Fruit fly (Drosophila melanogaster) whole organism, wandering third instar larva: ENCODE data around the gene CG3842.

ENCODE experiments used
- Abd-B ChIP-seq: fragments of >200 bp; optimal IDR thresholded peaks from 2 replicates; lab custom pipeline; 2017; ENCODE audit warnings: missing biosample characterization, missing genetic modification characterization
- CG32264 ChIP-seq: fragments of 200-800 bp; sonication (Bioruptor generic); optimal IDR thresholded peaks from 2 replicates; lab custom pipeline; 2016; ENCODE audit warnings: missing biosample characterization, missing genetic modification characterization
- CG9705 ChIP-seq: fragments of 200-800 bp; sonication (Bioruptor generic); optimal IDR thresholded peaks from 2 replicates; lab custom pipeline; 2018; ENCODE audit warnings: missing biosample characterization, mild to moderate bottlenecking, missing genetic modification characterization
- CrebA ChIP-seq: fragments of 200-800 bp; sonication (Bioruptor generic); optimal IDR thresholded peaks from 2 replicates; lab custom pipeline; 2016; ENCODE audit warnings: missing biosample characterization, mild to moderate bottlenecking, missing genetic modification characterization, borderline replicate concordance
- Dfd ChIP-seq: fragments of >200 bp; optimal IDR thresholded peaks from 2 replicates; lab custom pipeline; 2017; ENCODE audit warnings: missing biosample characterization, missing genetic modification characterization
- Dif ChIP-seq: fragments of 200-275, 200-300 bp; sonication (Bioruptor generic); optimal IDR thresholded peaks from 2 replicates; lab custom pipeline; 2018; ENCODE audit warnings: missing biosample characterization, missing genetic modification characterization; ENCODE audit not compliant: partially characterized antibody
- HLH106 ChIP-seq: fragments of 200-800 bp; optimal IDR thresholded peaks from 3 replicates; lab custom pipeline; 2019; ENCODE audit warnings: missing biosample characterization, mild to moderate bottlenecking, missing genetic modification characterization, moderate library complexity
- Hr78 ChIP-seq: fragments of >200 bp; optimal IDR thresholded peaks from 2 replicates; lab custom pipeline; 2017; ENCODE audit warnings: missing biosample characterization, missing genetic modification characterization
- Mio ChIP-seq: sonication (Bioruptor generic); optimal IDR thresholded peaks from 2 replicates; lab custom pipeline; 2016; ENCODE audit warnings: missing biosample characterization, missing genetic modification characterization
- Myc ChIP-seq: fragments of >200 bp; optimal IDR thresholded peaks from 2 replicates; lab custom pipeline; 2017
- OdsH ChIP-seq: fragments of 200-800 bp; sonication (Bioruptor generic); optimal IDR thresholded peaks from 2 replicates; lab custom pipeline; 2016; ENCODE audit warnings: missing biosample characterization, mild to moderate bottlenecking, missing genetic modification characterization
- Rel ChIP-seq, 2 experiments: fragments of 200-800 bp; sonication (Bioruptor generic) in 1 of 2; optimal IDR thresholded peaks; 2 replicates in 1 of 2; 3 replicates in 1 of 2; lab custom pipeline; 2016 to 2019; ENCODE audit warnings: mild to moderate bottlenecking in 2 of 2, missing biosample characterization in 2 of 2, missing genetic modification characterization in 2 of 2, moderate library complexity in 1 of 2
- Sp1 ChIP-seq: fragments of 200-800 bp; sonication (Bioruptor generic); optimal IDR thresholded peaks from 3 replicates; lab custom pipeline; 2019; ENCODE audit warnings: missing biosample characterization, mild to moderate bottlenecking, missing genetic modification characterization, moderate library complexity
- Vsx2 ChIP-seq: fragments of 200-300, 225-300 bp; sonication (Bioruptor generic); optimal IDR thresholded peaks from 2 replicates; lab custom pipeline; 2018; ENCODE audit warnings: missing biosample characterization, missing genetic modification characterization; ENCODE audit not compliant: partially characterized antibody
- br ChIP-seq: fragments of 200-800 bp; sonication (Bioruptor generic); optimal IDR thresholded peaks from 2 replicates; lab custom pipeline; 2016; ENCODE audit warnings: missing biosample characterization, missing genetic modification characterization
- brk ChIP-seq: fragments of 200-800 bp; sonication (Bioruptor generic); optimal IDR thresholded peaks from 2 replicates; lab custom pipeline; 2016; ENCODE audit warnings: missing biosample characterization, mild to moderate bottlenecking, missing genetic modification characterization
- dl ChIP-seq, 2 experiments: fragments of 175-275, 200-275 bp in 1 of 2; fragments of 200-275 bp in 1 of 2; sonication (Bioruptor generic); optimal IDR thresholded peaks; lab custom pipeline; 2018; ENCODE audit warnings: mild to moderate bottlenecking in 2 of 2, missing biosample characterization in 2 of 2, missing genetic modification characterization in 2 of 2, moderate library complexity in 2 of 2; ENCODE audit not compliant: partially characterized antibody in 2 of 2, insufficient read depth in 1 of 2
- dmrt93B ChIP-seq: fragments of 200-800 bp; sonication (Bioruptor generic); optimal IDR thresholded peaks from 2 replicates; lab custom pipeline; 2018; ENCODE audit warnings: missing biosample characterization, mild to moderate bottlenecking, missing genetic modification characterization
- dsf ChIP-seq: sonication (Bioruptor generic); optimal IDR thresholded peaks from 2 replicates; lab custom pipeline; 2016; ENCODE audit warnings: missing biosample characterization, missing genetic modification characterization, borderline replicate concordance
- foxo ChIP-seq, 2 experiments: fragments of 200-800 bp; sonication (Bioruptor generic); optimal IDR thresholded peaks; 2 replicates in 1 of 2; 3 replicates in 1 of 2; lab custom pipeline; 2016 to 2017; ENCODE audit warnings: missing biosample characterization in 2 of 2, missing genetic modification characterization in 2 of 2
- fru ChIP-seq: fragments of 200-800 bp; sonication (Bioruptor generic); optimal IDR thresholded peaks from 3 replicates; lab custom pipeline; 2016; ENCODE audit warnings: missing biosample characterization, mild to moderate bottlenecking, missing genetic modification characterization
- h ChIP-seq: fragments of 200-800 bp; sonication (Bioruptor generic); optimal IDR thresholded peaks from 3 replicates; lab custom pipeline; 2016; ENCODE audit warnings: missing biosample characterization, mild to moderate bottlenecking, missing genetic modification characterization
- jim ChIP-seq: fragments of 175-275, 200-325 bp; sonication (Bioruptor generic); optimal IDR thresholded peaks from 2 replicates; lab custom pipeline; 2016; ENCODE audit warnings: missing biosample characterization, mild to moderate bottlenecking, missing genetic modification characterization
- lola ChIP-seq: fragments of >200 bp; optimal IDR thresholded peaks from 2 replicates; lab custom pipeline; 2017; ENCODE audit warnings: missing biosample characterization, missing genetic modification characterization
- pan ChIP-seq: fragments of >200 bp; optimal IDR thresholded peaks from 2 replicates; lab custom pipeline; 2017
- psq ChIP-seq: fragments of 200-800 bp; sonication (Bioruptor generic); optimal IDR thresholded peaks from 3 replicates; lab custom pipeline; 2017; ENCODE audit warnings: missing biosample characterization, mild to moderate bottlenecking, missing genetic modification characterization, moderate library complexity
- rgr ChIP-seq: fragments of 200-800 bp; sonication (Bioruptor generic); optimal IDR thresholded peaks from 3 replicates; lab custom pipeline; 2016; ENCODE audit warnings: missing biosample characterization, mild to moderate bottlenecking, missing genetic modification characterization
- sage ChIP-seq: fragments of 200-800 bp; sonication (Bioruptor generic); optimal IDR thresholded peaks from 2 replicates; lab custom pipeline; 2016; ENCODE audit warnings: missing biosample characterization, mild to moderate bottlenecking, missing genetic modification characterization
- sv ChIP-seq: fragments of 200-800 bp; sonication (Bioruptor generic); optimal IDR thresholded peaks from 3 replicates; lab custom pipeline; 2016; ENCODE audit warnings: missing biosample characterization, missing genetic modification characterization
- usp ChIP-seq: fragments of >200 bp; optimal IDR thresholded peaks from 2 replicates; lab custom pipeline; 2017; ENCODE audit warnings: missing biosample characterization, missing genetic modification characterization
- woc ChIP-seq: sonication (Bioruptor generic); optimal IDR thresholded peaks from 2 replicates; lab custom pipeline; 2016; ENCODE audit warnings: missing biosample characterization, mild to moderate bottlenecking, missing genetic modification characterization

Gene CG3842

DNA sequence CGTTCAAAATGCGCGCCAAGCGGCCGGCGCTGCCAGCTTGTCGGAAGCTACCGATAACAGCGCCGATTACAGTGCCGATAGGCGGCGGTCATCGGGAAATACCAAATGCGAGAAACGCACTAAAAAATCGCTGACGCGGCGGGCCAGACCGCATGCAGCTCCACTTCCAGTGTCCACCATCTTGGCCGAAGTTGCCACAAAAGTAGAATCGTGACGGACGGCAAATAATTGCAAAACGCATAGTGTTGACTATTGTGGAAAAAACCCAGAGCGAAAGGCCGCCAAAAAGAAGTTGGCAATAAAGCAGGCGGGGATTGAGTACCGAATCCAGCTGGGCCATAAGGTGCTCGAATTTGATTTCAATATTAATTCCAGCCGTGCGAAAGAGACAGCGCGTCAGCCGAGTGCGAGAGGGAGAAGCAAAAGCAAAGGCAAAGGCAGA, 9.4 kb downstream of the CG3842 start, which contains the start of gene CG3847 (continued):
- no peak for TF ChIP-seq sage (GFP tag; lab: Kevin White, UChicago)
- TF ChIP-seq jim, result no peak
- TF ChIP-seq dl (GFP tag; optimal IDR thresholded peaks at IDR 0.05; lab: Kevin White, UChicago; ENCODE audit: insufficient read depth in 1 of 2, partially characterized antibody in 2 of 2), result peak in 1 of 2 experiments; percentile 23
- peak in 1 of 2 experiments; percentile 48 for TF ChIP-seq foxo (GFP tag; optimal IDR thresholded peaks at IDR 0.05; lab: Kevin White, UChicago)
- TF ChIP-seq Abd-B (GFP tag; lab: Kevin White, UChicago), result no peak
- TF ChIP-seq Dif, result no peak
- TF ChIP-seq pan (lab: Kevin White, UChicago), result no peak
- TF ChIP-seq CrebA (GFP tag; lab: Kevin White, UChicago), result no peak
- TF ChIP-seq rgr (GFP tag; lab: Kevin White, UChicago), result peak; percentile 63
- TF ChIP-seq CG32264 (GFP tag; lab: Kevin White, UChicago), result no peak

dm6 chrX:6349231-6349630, 11.7 kb downstream of the CG3842 start:
- TF ChIP-seq rgr (GFP tag; lab: Kevin White, UChicago), result no peak
- TF ChIP-seq Rel (GFP tag; optimal IDR thresholded peaks at IDR 0.05; lab: Kevin White, UChicago), result no peak
- peak; percentile 92 for TF ChIP-seq Rel (tag; optimal IDR thresholded peaks at IDR 0.05; lab: Kevin White, UChicago)

- no peak for TF ChIP-seq h (GFP tag; lab: Kevin White, UChicago)
- TF ChIP-seq rgr (GFP tag; lab: Kevin White, UChicago), result no peak
- TF ChIP-seq Mio (GFP tag; lab: Kevin White, UChicago), result no peak
- TF ChIP-seq fru (GFP tag; lab: Kevin White, UChicago), result no peak
- TF ChIP-seq CrebA (GFP tag; lab: Kevin White, UChicago), result no peak
- TF ChIP-seq dl (GFP tag; optimal IDR thresholded peaks at IDR 0.05; lab: Kevin White, UChicago; ENCODE audit: insufficient read depth in 1 of 2, partially characterized antibody in 2 of 2), result no peak
- TF ChIP-seq Sp1, result no peak
- TF ChIP-seq brk, result no peak
- no peak for TF ChIP-seq CG9705
- TF ChIP-seq Hr78 (GFP tag; lab: Kevin White, UChicago), result no peak
- no peak for TF ChIP-seq dmrt93B (GFP tag; lab: Kevin White, UChicago)
- TF ChIP-seq Vsx2 (GFP tag; lab: Kevin White, UChicago), result no peak
- TF ChIP-seq jim, result no peak
- no peak for TF ChIP-seq lola (GFP tag; lab: Kevin White, UChicago)
- TF ChIP-seq foxo (GFP tag; optimal IDR thresholded peaks at IDR 0.05; lab: Kevin White, UChicago), result no peak
- no peak for TF ChIP-seq Dfd (GFP tag; lab: Kevin White, UChicago)
- TF ChIP-seq woc (GFP tag; lab: Kevin White, UChicago), result no peak
- no peak for TF ChIP-seq Myc (lab: Kevin White, UChicago)
- TF ChIP-seq, all 38 proteins: peak for 0
Observed at dm6 chrX:6350213-6350679, 12.7 kb downstream of the CG3842 start, which contains the start of the genes ND-B16.6 and kdn. TSS of gene ND-B16.6 (minus strand) at chrX:6350401. TSS of gene kdn (plus strand) at chrX:6350629.

DNA sequence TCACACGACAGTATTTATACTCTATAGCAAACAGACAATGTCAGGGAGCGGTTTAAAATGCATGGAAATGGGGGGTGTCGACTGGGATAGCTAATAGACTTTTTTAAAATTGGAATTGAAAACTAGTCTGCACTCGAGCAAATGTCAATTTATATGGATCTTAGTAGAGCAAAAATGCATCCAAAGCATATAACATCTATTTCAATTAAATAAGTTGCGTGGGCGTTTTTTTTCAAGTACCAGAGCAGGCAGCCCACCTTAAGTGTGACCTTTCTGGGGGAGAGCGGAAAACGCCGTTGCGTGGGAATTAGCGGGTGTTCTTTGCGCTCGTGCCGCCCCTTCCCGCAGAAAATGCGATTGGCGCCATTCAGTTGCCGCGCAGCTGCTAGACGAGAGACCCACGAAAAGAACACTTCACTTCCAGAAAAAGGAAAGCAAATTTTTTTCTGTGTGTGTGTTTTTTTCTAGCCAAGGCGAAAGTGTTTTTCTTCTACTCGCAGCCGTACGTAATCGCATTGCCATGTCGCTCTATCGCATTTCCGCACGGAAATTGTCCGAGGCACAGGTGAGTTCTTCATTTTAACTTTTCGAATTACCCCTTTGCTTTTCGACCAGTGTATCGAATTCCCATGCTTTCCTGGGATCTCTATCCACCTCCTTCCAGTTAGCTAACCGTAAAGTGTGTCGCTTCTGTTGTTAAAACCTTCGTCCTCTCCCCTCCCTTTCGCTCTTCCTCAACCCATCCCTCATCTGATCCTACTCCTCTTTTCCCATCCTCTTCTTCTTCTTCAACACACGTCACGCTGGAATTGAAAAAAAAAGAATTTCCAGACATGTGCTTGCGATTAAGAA, 14.6 kb downstream of the CG3842 start:
- TF ChIP-seq OdsH (GFP tag; lab: Kevin White, UChicago) (peak; percentile 39), Hr78 (GFP tag; lab: Kevin White, UChicago) (no peak), fru (GFP tag; lab: Kevin White, UChicago) (peak; percentile 22), Sp1 (peak; percentile 11), psq (GFP tag; lab: Kevin White, UChicago) (peak; percentile 30), sv (peak; percentile 46), br (GFP tag; lab: Kevin White, UChicago) (peak; percentile 14), usp (GFP tag; lab: Kevin White, UChicago) (no peak), Dif (peak; percentile 42), HLH106 (tag; lab: Kevin White, UChicago) (peak; percentile 11), foxo (GFP tag; optimal IDR thresholded peaks at IDR 0.05; lab: Kevin White, UChicago) (peak in 1 of 2 experiments; percentile 11), h (GFP tag; lab: Kevin White, UChicago) (peak; percentile 43), dsf (no peak), Myc (lab: Kevin White, UChicago) (peak; percentile 20), Rel (GFP tag; optimal IDR thresholded peaks at IDR 0.05; lab: Kevin White, UChicago) (no peak), Rel (tag; optimal IDR thresholded peaks at IDR 0.05; lab: Kevin White, UChicago) (peak; percentile 28), Abd-B (GFP tag; lab: Kevin White, UChicago) (no peak), rgr (GFP tag; lab: Kevin White, UChicago) (peak; percentile 14)
- TF ChIP-seq, all 38 proteins: peak for 13
